Fruit fly (Drosophila melanogaster) whole organism, wandering third instar larva: ENCODE measurements around the gene shps.
A peak's percentile ranks its signal among the peaks of the same experiment; 100 is the strongest.

Experiments
- Abd-B ChIP-seq: fragments of >200 bp; optimal IDR thresholded peaks from 2 replicates; lab custom pipeline; 2017; ENCODE audit warnings: missing biosample characterization, missing genetic modification characterization
- CG32264 ChIP-seq: fragments of 200-800 bp; sonication (Bioruptor generic); optimal IDR thresholded peaks from 2 replicates; lab custom pipeline; 2016; ENCODE audit warnings: missing biosample characterization, missing genetic modification characterization
- CG9705 ChIP-seq: fragments of 200-800 bp; sonication (Bioruptor generic); optimal IDR thresholded peaks from 2 replicates; lab custom pipeline; 2018; ENCODE audit warnings: missing biosample characterization, mild to moderate bottlenecking, missing genetic modification characterization
- CrebA ChIP-seq: fragments of 200-800 bp; sonication (Bioruptor generic); optimal IDR thresholded peaks from 2 replicates; lab custom pipeline; 2016; ENCODE audit warnings: missing biosample characterization, mild to moderate bottlenecking, missing genetic modification characterization, borderline replicate concordance
- Dfd ChIP-seq: fragments of >200 bp; optimal IDR thresholded peaks from 2 replicates; lab custom pipeline; 2017; ENCODE audit warnings: missing biosample characterization, missing genetic modification characterization
- Dif ChIP-seq: fragments of 200-275, 200-300 bp; sonication (Bioruptor generic); optimal IDR thresholded peaks from 2 replicates; lab custom pipeline; 2018; ENCODE audit warnings: missing biosample characterization, missing genetic modification characterization; ENCODE audit not compliant: partially characterized antibody
- GATAd ChIP-seq: sonication (Bioruptor generic); optimal IDR thresholded peaks from 2 replicates; lab custom pipeline; 2016; ENCODE audit warnings: missing biosample characterization, missing genetic modification characterization
- HLH106 ChIP-seq: fragments of 200-800 bp; optimal IDR thresholded peaks from 3 replicates; lab custom pipeline; 2019; ENCODE audit warnings: missing biosample characterization, mild to moderate bottlenecking, missing genetic modification characterization, moderate library complexity
- Hnf4 ChIP-seq: fragments of 200-800 bp; sonication (Bioruptor generic); optimal IDR thresholded peaks from 2 replicates; lab custom pipeline; 2016; ENCODE audit warnings: missing biosample characterization, mild to moderate bottlenecking, missing genetic modification characterization
- Hr78 ChIP-seq: fragments of >200 bp; optimal IDR thresholded peaks from 2 replicates; lab custom pipeline; 2017; ENCODE audit warnings: missing biosample characterization, missing genetic modification characterization
- Hr83 ChIP-seq: fragments of 200-300 bp; sonication (Bioruptor generic); optimal IDR thresholded peaks from 2 replicates; lab custom pipeline; 2016; ENCODE audit warnings: missing biosample characterization, mild to moderate bottlenecking, missing genetic modification characterization, moderate library complexity; ENCODE audit not compliant: poor library complexity, severe bottlenecking
- Jra ChIP-seq: sonication (Bioruptor generic); optimal IDR thresholded peaks from 2 replicates; lab custom pipeline; 2016; ENCODE audit warnings: missing biosample characterization, missing genetic modification characterization
- Mio ChIP-seq: sonication (Bioruptor generic); optimal IDR thresholded peaks from 2 replicates; lab custom pipeline; 2016; ENCODE audit warnings: missing biosample characterization, missing genetic modification characterization
- Myc ChIP-seq: fragments of >200 bp; optimal IDR thresholded peaks from 2 replicates; lab custom pipeline; 2017
- N ChIP-seq: fragments of >200 bp; optimal IDR thresholded peaks from 2 replicates; lab custom pipeline; 2018; ENCODE audit warnings: missing biosample characterization, missing external identifiers, missing genetic modification characterization
- OdsH ChIP-seq: fragments of 200-800 bp; sonication (Bioruptor generic); optimal IDR thresholded peaks from 2 replicates; lab custom pipeline; 2016; ENCODE audit warnings: missing biosample characterization, mild to moderate bottlenecking, missing genetic modification characterization
- Rel ChIP-seq, 2 experiments: fragments of 200-800 bp; sonication (Bioruptor generic) in 1 of 2; optimal IDR thresholded peaks; 2 replicates in 1 of 2; 3 replicates in 1 of 2; lab custom pipeline; 2016 to 2019; ENCODE audit warnings: mild to moderate bottlenecking in 2 of 2, missing biosample characterization in 2 of 2, missing genetic modification characterization in 2 of 2, moderate library complexity in 1 of 2
- Sp1 ChIP-seq: fragments of 200-800 bp; sonication (Bioruptor generic); optimal IDR thresholded peaks from 3 replicates; lab custom pipeline; 2019; ENCODE audit warnings: missing biosample characterization, mild to moderate bottlenecking, missing genetic modification characterization, moderate library complexity
- Vsx2 ChIP-seq: fragments of 200-300, 225-300 bp; sonication (Bioruptor generic); optimal IDR thresholded peaks from 2 replicates; lab custom pipeline; 2018; ENCODE audit warnings: missing biosample characterization, missing genetic modification characterization; ENCODE audit not compliant: partially characterized antibody
- br ChIP-seq: fragments of 200-800 bp; sonication (Bioruptor generic); optimal IDR thresholded peaks from 2 replicates; lab custom pipeline; 2016; ENCODE audit warnings: missing biosample characterization, missing genetic modification characterization
- brk ChIP-seq: fragments of 200-800 bp; sonication (Bioruptor generic); optimal IDR thresholded peaks from 2 replicates; lab custom pipeline; 2016; ENCODE audit warnings: missing biosample characterization, mild to moderate bottlenecking, missing genetic modification characterization
- dl ChIP-seq, 2 experiments: fragments of 175-275, 200-275 bp in 1 of 2; fragments of 200-275 bp in 1 of 2; sonication (Bioruptor generic); optimal IDR thresholded peaks; lab custom pipeline; 2018; ENCODE audit warnings: mild to moderate bottlenecking in 2 of 2, missing biosample characterization in 2 of 2, missing genetic modification characterization in 2 of 2, moderate library complexity in 2 of 2; ENCODE audit not compliant: partially characterized antibody in 2 of 2, insufficient read depth in 1 of 2
- dmrt93B ChIP-seq: fragments of 200-800 bp; sonication (Bioruptor generic); optimal IDR thresholded peaks from 2 replicates; lab custom pipeline; 2018; ENCODE audit warnings: missing biosample characterization, mild to moderate bottlenecking, missing genetic modification characterization
- dsf ChIP-seq: sonication (Bioruptor generic); optimal IDR thresholded peaks from 2 replicates; lab custom pipeline; 2016; ENCODE audit warnings: missing biosample characterization, missing genetic modification characterization, borderline replicate concordance
- ey ChIP-seq: fragments of 200-800 bp; sonication (Bioruptor generic); optimal IDR thresholded peaks from 2 replicates; lab custom pipeline; 2016; ENCODE audit warnings: missing biosample characterization, missing genetic modification characterization
- foxo ChIP-seq, 2 experiments: fragments of 200-800 bp; sonication (Bioruptor generic); optimal IDR thresholded peaks; 2 replicates in 1 of 2; 3 replicates in 1 of 2; lab custom pipeline; 2016 to 2017; ENCODE audit warnings: missing biosample characterization in 2 of 2, missing genetic modification characterization in 2 of 2
- fru ChIP-seq: fragments of 200-800 bp; sonication (Bioruptor generic); optimal IDR thresholded peaks from 3 replicates; lab custom pipeline; 2016; ENCODE audit warnings: missing biosample characterization, mild to moderate bottlenecking, missing genetic modification characterization
- h ChIP-seq: fragments of 200-800 bp; sonication (Bioruptor generic); optimal IDR thresholded peaks from 3 replicates; lab custom pipeline; 2016; ENCODE audit warnings: missing biosample characterization, mild to moderate bottlenecking, missing genetic modification characterization
- jim ChIP-seq: fragments of 175-275, 200-325 bp; sonication (Bioruptor generic); optimal IDR thresholded peaks from 2 replicates; lab custom pipeline; 2016; ENCODE audit warnings: missing biosample characterization, mild to moderate bottlenecking, missing genetic modification characterization
- lola ChIP-seq: fragments of >200 bp; optimal IDR thresholded peaks from 2 replicates; lab custom pipeline; 2017; ENCODE audit warnings: missing biosample characterization, missing genetic modification characterization
- pan ChIP-seq: fragments of >200 bp; optimal IDR thresholded peaks from 2 replicates; lab custom pipeline; 2017
- psq ChIP-seq: fragments of 200-800 bp; sonication (Bioruptor generic); optimal IDR thresholded peaks from 3 replicates; lab custom pipeline; 2017; ENCODE audit warnings: missing biosample characterization, mild to moderate bottlenecking, missing genetic modification characterization, moderate library complexity
- rgr ChIP-seq: fragments of 200-800 bp; sonication (Bioruptor generic); optimal IDR thresholded peaks from 3 replicates; lab custom pipeline; 2016; ENCODE audit warnings: missing biosample characterization, mild to moderate bottlenecking, missing genetic modification characterization
- sage ChIP-seq: fragments of 200-800 bp; sonication (Bioruptor generic); optimal IDR thresholded peaks from 2 replicates; lab custom pipeline; 2016; ENCODE audit warnings: missing biosample characterization, mild to moderate bottlenecking, missing genetic modification characterization
- sv ChIP-seq: fragments of 200-800 bp; sonication (Bioruptor generic); optimal IDR thresholded peaks from 3 replicates; lab custom pipeline; 2016; ENCODE audit warnings: missing biosample characterization, missing genetic modification characterization
- tai ChIP-seq: sonication (Bioruptor generic); optimal IDR thresholded peaks from 2 replicates; lab custom pipeline; 2016; ENCODE audit warnings: missing biosample characterization, missing genetic modification characterization
- usp ChIP-seq: fragments of >200 bp; optimal IDR thresholded peaks from 2 replicates; lab custom pipeline; 2017; ENCODE audit warnings: missing biosample characterization, missing genetic modification characterization
- woc ChIP-seq: sonication (Bioruptor generic); optimal IDR thresholded peaks from 2 replicates; lab custom pipeline; 2016; ENCODE audit warnings: missing biosample characterization, mild to moderate bottlenecking, missing genetic modification characterization

shps gene

DNA sequence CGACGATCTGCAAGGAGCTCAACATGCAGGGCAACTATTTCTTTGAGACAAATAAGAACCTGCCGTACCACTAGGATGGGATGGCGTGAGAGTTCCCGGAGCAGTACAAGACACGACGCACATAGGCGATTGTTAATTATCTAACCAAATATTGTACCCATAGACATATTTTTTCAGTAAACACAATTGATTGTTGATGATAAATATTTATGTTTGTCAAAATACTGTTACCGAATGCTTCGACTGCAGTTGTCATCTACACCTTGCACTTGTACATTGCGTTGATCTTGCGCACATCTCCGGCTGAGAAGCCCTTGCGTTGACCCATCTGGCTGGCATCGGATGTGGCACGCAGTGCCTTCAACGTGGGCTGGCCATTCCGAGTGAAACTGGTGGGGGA, 13.8 kb downstream of the shps start:
- TF ChIP-seq sage (GFP tag; lab: Kevin White, UChicago) = no peak
- no peak for TF ChIP-seq Hr78 (GFP tag; lab: Kevin White, UChicago)
- no peak for TF ChIP-seq sv (GFP tag; lab: Kevin White, UChicago)
- no peak for TF ChIP-seq br (GFP tag; lab: Kevin White, UChicago)
- TF ChIP-seq tai (GFP tag; lab: Kevin White, UChicago) = no peak
- TF ChIP-seq psq (GFP tag; lab: Kevin White, UChicago) = no peak
- no peak for TF ChIP-seq CrebA
- no peak for TF ChIP-seq Hr83 (GFP tag; lab: Kevin White, UChicago)
- no peak for TF ChIP-seq rgr (GFP tag; lab: Kevin White, UChicago)
- TF ChIP-seq dl (GFP tag; optimal IDR thresholded peaks at IDR 0.05; lab: Kevin White, UChicago; ENCODE audit: insufficient read depth in 1 of 2, partially characterized antibody in 2 of 2) = no peak
- no peak for TF ChIP-seq Mio (GFP tag; lab: Kevin White, UChicago)

- TF ChIP-seq Mio (GFP tag; lab: Kevin White, UChicago) (no peak), dmrt93B (GFP tag; lab: Kevin White, UChicago) (no peak), Jra (GFP tag; lab: Kevin White, UChicago) (no peak), Abd-B (no peak), jim (GFP tag; lab: Kevin White, UChicago) (no peak), dl (GFP tag; optimal IDR thresholded peaks at IDR 0.05; lab: Kevin White, UChicago; ENCODE audit: insufficient read depth in 1 of 2, partially characterized antibody in 2 of 2) (no peak), usp (GFP tag; lab: Kevin White, UChicago) (no peak), CG9705 (GFP tag; lab: Kevin White, UChicago) (no peak), Hr83 (GFP tag; lab: Kevin White, UChicago) (no peak), pan (no peak), Vsx2 (GFP tag; lab: Kevin White, UChicago) (no peak), ey (no peak), Hr78 (GFP tag; lab: Kevin White, UChicago) (no peak), lola (no peak)
Measured at dm6 chr3R:24294299-24294698, 14.9 kb downstream of the shps start, which contains the start of gene CG5715. Gene CG5715 (minus strand): TSS chr3R:24294399.

DNA sequence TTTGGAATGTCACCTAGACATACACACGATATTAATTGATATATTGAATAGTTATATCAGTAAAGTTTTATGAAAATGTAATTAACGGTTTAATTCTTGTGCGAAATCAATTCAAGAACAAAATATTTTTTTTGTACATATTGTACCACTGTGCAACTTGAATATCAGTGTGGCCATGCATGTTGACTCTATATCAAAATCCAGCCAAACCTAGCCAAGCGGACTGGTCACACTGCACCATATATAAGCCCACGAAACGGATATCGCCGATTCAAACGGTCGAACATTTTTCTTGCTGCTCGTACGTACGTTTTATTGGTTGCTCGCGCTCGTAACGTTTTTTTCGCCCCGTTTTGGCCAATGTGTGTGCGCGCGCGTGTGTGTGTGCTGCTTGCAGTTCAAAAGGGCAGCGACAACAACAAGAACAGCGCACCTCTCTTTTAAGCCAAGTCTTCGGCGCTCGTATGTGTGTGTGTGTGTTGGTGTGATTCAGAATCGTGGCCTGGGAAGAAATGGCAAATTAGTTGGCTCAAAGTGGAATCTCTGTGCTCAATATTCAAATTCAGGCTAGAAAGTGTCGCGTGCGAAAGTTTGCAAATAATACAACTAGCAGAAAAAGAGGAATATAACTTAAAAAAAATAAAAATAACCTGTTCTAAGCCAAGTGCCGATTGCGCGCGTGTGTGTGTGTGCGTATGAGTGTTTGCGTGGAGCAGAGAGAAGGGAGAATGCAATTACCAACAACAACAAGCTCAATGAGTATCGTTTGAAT, 15.6 kb downstream of the shps start, which contains the start of gene crb:
Gene crb (plus strand): TSS at position 295 of the 772 bp plus-strand sequence.
- TF ChIP-seq Sp1 (GFP tag; lab: Kevin White, UChicago) (peak; percentile 54), Hnf4 (GFP tag; lab: Kevin White, UChicago) (peak; percentile 69), pan (no peak), N (GFP tag; lab: Kevin White, UChicago) (no peak), rgr (GFP tag; lab: Kevin White, UChicago) (peak; percentile 67), HLH106 (tag; lab: Kevin White, UChicago) (peak; percentile 43), br (GFP tag; lab: Kevin White, UChicago) (peak; percentile 68), usp (GFP tag; lab: Kevin White, UChicago) (no peak), h (GFP tag; lab: Kevin White, UChicago) (peak; percentile 65), lola (no peak), Vsx2 (GFP tag; lab: Kevin White, UChicago) (no peak), sv (GFP tag; lab: Kevin White, UChicago) (peak; percentile 37), Abd-B (no peak), Jra (GFP tag; lab: Kevin White, UChicago) (peak; percentile 45), tai (GFP tag; lab: Kevin White, UChicago) (no peak), Hr83 (GFP tag; lab: Kevin White, UChicago) (peak; percentile 80), woc (GFP tag; lab: Kevin White, UChicago) (no peak), jim (GFP tag; lab: Kevin White, UChicago) (peak; percentile 39), ey (peak; percentile 43), foxo (GFP tag; optimal IDR thresholded peaks at IDR 0.05; lab: Kevin White, UChicago) (peak in 1 of 2 experiments; percentile 69), dmrt93B (GFP tag; lab: Kevin White, UChicago) (no peak), fru (GFP tag; lab: Kevin White, UChicago) (peak; percentile 61), dl (GFP tag; optimal IDR thresholded peaks at IDR 0.05; lab: Kevin White, UChicago; ENCODE audit: insufficient read depth in 1 of 2, partially characterized antibody in 2 of 2) (no peak), Dif (GFP tag; lab: Kevin White, UChicago) (peak; percentile 60), Rel (GFP tag; optimal IDR thresholded peaks at IDR 0.05; lab: Kevin White, UChicago) (no peak), Rel (tag; optimal IDR thresholded peaks at IDR 0.05; lab: Kevin White, UChicago) (peak; percentile 66), CG32264 (GFP tag; lab: Kevin White, UChicago) (no peak), Mio (GFP tag; lab: Kevin White, UChicago) (no peak), OdsH (peak; percentile 56), brk (no peak), Myc (lab: Kevin White, UChicago) (no peak), CrebA (no peak), Hr78 (GFP tag; lab: Kevin White, UChicago) (no peak), psq (GFP tag; lab: Kevin White, UChicago) (no peak), GATAd (GFP tag; lab: Kevin White, UChicago) (no peak), Dfd (GFP tag; lab: Kevin White, UChicago) (no peak), dsf (GFP tag; lab: Kevin White, UChicago) (no peak), CG9705 (GFP tag; lab: Kevin White, UChicago) (peak; percentile 14)
